Fruit fly (Drosophila melanogaster): ENCODE measurements around the gene CG11626.
A peak's percentile ranks its signal among the peaks of the same experiment; 100 is the strongest.

The CG11626 gene

DNA sequence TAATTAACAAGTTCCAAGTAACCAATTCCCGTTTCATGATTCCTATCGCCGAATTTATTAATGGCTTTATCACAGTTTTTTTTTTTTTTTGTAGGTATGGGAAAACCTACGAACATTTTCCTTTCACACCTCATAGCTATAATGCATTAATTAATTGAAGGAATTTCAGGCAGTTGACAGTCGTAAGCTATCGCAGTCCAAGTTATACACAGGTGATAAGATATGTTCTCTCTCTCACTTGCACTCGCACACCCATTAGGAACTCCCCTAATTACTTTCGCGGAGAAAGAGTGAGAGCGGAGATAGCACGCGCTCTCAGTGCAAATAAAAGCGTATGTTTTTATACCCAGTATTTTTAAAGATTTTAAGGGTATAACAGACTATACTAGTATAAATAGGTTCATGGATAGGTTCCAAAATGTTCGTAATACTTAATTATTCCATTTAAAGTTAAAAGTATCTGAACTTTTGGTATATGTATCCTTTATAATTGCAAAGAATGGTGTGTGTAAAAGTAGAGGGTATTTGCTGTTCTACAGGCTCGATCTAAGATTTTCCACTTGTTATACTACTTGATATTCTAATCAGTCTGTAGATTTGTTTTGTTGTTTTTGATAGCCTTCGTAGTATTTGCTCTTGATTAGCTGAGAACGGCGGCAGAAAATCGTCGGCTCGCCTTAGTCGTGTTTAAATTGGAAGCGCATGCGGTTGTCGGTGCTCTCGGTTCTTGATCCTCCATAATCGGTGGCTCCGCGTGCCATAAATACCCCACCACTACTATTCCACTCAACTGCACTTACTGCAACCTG is 51.9 kb downstream of the CG11626 start, which contains the start of gene Dys (continued):
- TF ChIP-seq lov (optimal IDR thresholded peaks at IDR 0.05): no peak
- no peak for TF ChIP-seq lov (GFP tag; IDR thresholded peaks at IDR 0.05)
- no peak for TF ChIP-seq Doc3 (GFP tag; IDR thresholded peaks at IDR 0.05; ENCODE audit: partially characterized antibody)
- TF ChIP-seq CTCF (GFP tag; optimal IDR thresholded peaks at IDR 0.05): no peak
- TF ChIP-seq Camta (GFP tag; optimal IDR thresholded peaks at IDR 0.05): peak; percentile 82
- TF ChIP-seq E2f2 (GFP tag; IDR thresholded peaks at IDR 0.05): no peak; the same call in 1 of the 2 replicates
- no peak for TF ChIP-seq CG10565 (GFP tag; optimal IDR thresholded peaks at IDR 0.05)
- TF ChIP-seq sna (GFP tag; IDR thresholded peaks at IDR 0.05; ENCODE audit: partially characterized antibody): no peak
- TF ChIP-seq ttk (GFP tag; IDR thresholded peaks at IDR 0.05): no peak; the same call in none of the 2 replicates
- peak; percentile 70 for TF ChIP-seq ERR (GFP tag; optimal IDR thresholded peaks at IDR 0.05)
- peak; percentile 20 for TF ChIP-seq HLHmδ (GFP tag; optimal IDR thresholded peaks at IDR 0.05)
- peak; percentile 87 for TF ChIP-seq CG3281 (GFP tag; optimal IDR thresholded peaks at IDR 0.05)
- no peak; the same call in 1 of the 2 replicates for TF ChIP-seq CG32767 (GFP tag; IDR thresholded peaks at IDR 0.05)
- TF ChIP-seq repo (GFP tag; optimal IDR thresholded peaks at IDR 0.05): peak; percentile 62
- no peak for TF ChIP-seq sc (optimal IDR thresholded peaks at IDR 0.05)
- peak; percentile 64 for TF ChIP-seq sc (GFP tag; optimal IDR thresholded peaks at IDR 0.05)
- TF ChIP-seq CG31388 (GFP tag; optimal IDR thresholded peaks at IDR 0.05): peak; percentile 33
- peak; percentile 33 for TF ChIP-seq CG34376 (GFP tag; optimal IDR thresholded peaks at IDR 0.05)
- TF ChIP-seq aop (GFP tag; IDR thresholded peaks at IDR 0.05): no peak
- TF ChIP-seq hkb (optimal IDR thresholded peaks at IDR 0.05): no peak
- no peak for TF ChIP-seq hkb (GFP tag; IDR thresholded peaks at IDR 0.05)
- no peak for TF ChIP-seq hb (GFP tag; IDR thresholded peaks at IDR 0.05; ENCODE audit: partially characterized antibody)
- peak; percentile 87 for TF ChIP-seq Fer1 (GFP tag; optimal IDR thresholded peaks at IDR 0.05)
- no peak for TF ChIP-seq zen2 (GFP tag; IDR thresholded peaks at IDR 0.05; ENCODE audit: partially characterized antibody)
- TF ChIP-seq pb (GFP tag; optimal IDR thresholded peaks at IDR 0.05): peak; percentile 60
- no peak for TF ChIP-seq yki (optimal IDR thresholded peaks at IDR 0.05)
- peak; percentile 62 for TF ChIP-seq chn (GFP tag; optimal IDR thresholded peaks at IDR 0.05)
- TF ChIP-seq MTF-1 (GFP tag; optimal IDR thresholded peaks at IDR 0.05; ENCODE audit: borderline replicate concordance): peak; percentile 50
- TF ChIP-seq gsb (GFP tag; IDR thresholded peaks at IDR 0.05): no peak; the same call in none of the 2 replicates
- no peak for TF ChIP-seq CG15479 (GFP tag; optimal IDR thresholded peaks at IDR 0.05)
- peak; percentile 85 for TF ChIP-seq CG6689 (GFP tag; IDR thresholded peaks at IDR 0.05)
- TF ChIP-seq CG4707 (GFP tag; optimal IDR thresholded peaks at IDR 0.05): peak; percentile 44
- peak; percentile 60 for TF ChIP-seq sima (GFP tag; optimal IDR thresholded peaks at IDR 0.05)
- TF ChIP-seq CG2678 (tag; optimal IDR thresholded peaks at IDR 0.05): peak; percentile 95
- peak; percentile 85 for TF ChIP-seq CG12155 (GFP tag; optimal IDR thresholded peaks at IDR 0.05)
- no peak for TF ChIP-seq sisA (GFP tag; IDR thresholded peaks at IDR 0.05)
- TF ChIP-seq CG32772 (GFP tag; IDR thresholded peaks at IDR 0.05): peak; percentile 88; the same call in 1 of the 2 replicates
- peak; percentile 92 for TF ChIP-seq CG2712 (tag; optimal IDR thresholded peaks at IDR 0.05)
- TF ChIP-seq luna (GFP tag; optimal IDR thresholded peaks at IDR 0.05): peak; percentile 83
- TF ChIP-seq nmo (GFP tag; optimal IDR thresholded peaks at IDR 0.05): peak; percentile 93
- no peak; the same call in 1 of the 2 replicates for TF ChIP-seq CG1024 (GFP tag; IDR thresholded peaks at IDR 0.05)
- peak; percentile 86 for TF ChIP-seq BtbVII (GFP tag; optimal IDR thresholded peaks at IDR 0.05)
- peak; percentile 71 for TF ChIP-seq CG2875 (GFP tag; optimal IDR thresholded peaks at IDR 0.05)
- TF ChIP-seq CG7271 (tag; optimal IDR thresholded peaks at IDR 0.05): no peak
- TF ChIP-seq Taf1 (GFP tag; IDR thresholded peaks at IDR 0.05): peak; percentile 84
- peak; percentile 88 for TF ChIP-seq lmd (GFP tag; IDR thresholded peaks at IDR 0.05)
- peak; percentile 55 for TF ChIP-seq schlank (tag; optimal IDR thresholded peaks at IDR 0.05)
- TF ChIP-seq Dad (GFP tag; optimal IDR thresholded peaks at IDR 0.05): peak; percentile 68
- TF ChIP-seq CG6254 (GFP tag; optimal IDR thresholded peaks at IDR 0.05): peak; percentile 66
- TF ChIP-seq CG12071 (GFP tag; optimal IDR thresholded peaks at IDR 0.05): peak; percentile 70
- TF ChIP-seq CG18476 (GFP tag; optimal IDR thresholded peaks at IDR 0.05): peak; percentile 59
